Worm (Caenorhabditis elegans) whole organism, young adult: Measurements from ENCODE around the gene R10E8.1.

ENCODE experiments used
- athp-1 ChIP-seq: sonication (generic microtip); optimal IDR thresholded peaks from 2 replicates; lab custom pipeline; 2017; ENCODE audit warnings: mild to moderate bottlenecking, missing genetic modification characterization, missing compliant biosample characterization
- ccch-3 ChIP-seq: fragments of 200-800 bp; sonication (Bioruptor generic); optimal IDR thresholded peaks from 2 replicates; lab custom pipeline; 2018; ENCODE audit warnings: mild to moderate bottlenecking, missing genetic modification characterization, missing compliant biosample characterization
- dox-1 ChIP-seq: fragments of 200-800 bp; sonication (Bioruptor generic); IDR thresholded peaks from 2 replicates; pipeline ENCODE4 v1.3.6; 2022; ENCODE audit warnings: missing genetic modification reagents, missing genetic modification characterization, missing compliant biosample characterization
- let-607 ChIP-seq, 2 experiments: fragments of 200-800 bp in 1 of 2; sonication (Bioruptor generic) in 1 of 2; sonication (generic microtip) in 1 of 2; optimal IDR thresholded peaks; 2 replicates each; lab custom pipeline; 2016 to 2018; ENCODE audit warnings: mild to moderate bottlenecking in 2 of 2, missing compliant biosample characterization in 2 of 2, missing genetic modification characterization in 2 of 2, moderate library complexity in 2 of 2, missing genotype in 1 of 2
- lir-1 ChIP-seq: fragments of 200-800 bp; sonication (Bioruptor generic); conservative IDR thresholded peaks from 2 replicates; pipeline ENCODE4 v1.3.6; 2022; ENCODE audit warnings: missing genetic modification reagents, missing genetic modification characterization, missing compliant biosample characterization
- mxl-1 ChIP-seq: sonication (generic microtip); optimal IDR thresholded peaks from 2 replicates; lab custom pipeline; 2016; ENCODE audit warnings: missing genetic modification characterization, missing compliant biosample characterization
- pha-4 ChIP-seq: fragments of 150-350 bp; sonication (generic microtip); optimal IDR thresholded peaks from 2 replicates; lab custom pipeline; 2014; ENCODE audit warnings: missing biosample characterization, missing genetic modification reagents, missing genetic modification characterization
- rec-8 ChIP-seq, 2 experiments: sonication (generic microtip); optimal IDR thresholded peaks; 2 replicates each; lab custom pipeline; 2016; ENCODE audit warnings: mild to moderate bottlenecking in 2 of 2, missing genetic modification characterization in 2 of 2, missing genetic modification reagents in 2 of 2, missing genotype in 2 of 2, missing biosample characterization in 1 of 2, missing compliant biosample characterization in 1 of 2, moderate library complexity in 1 of 2
- snpc-4 ChIP-seq, 5 experiments: fragments of 150-350 bp in 1 of 5; sonication (generic microtip) in 4 of 5; optimal IDR thresholded peaks; 2 replicates each; lab custom pipeline; 2014 to 2018; ENCODE audit warnings: missing genetic modification characterization in 5 of 5, missing biosample characterization in 3 of 5, antibody characterized with exemption in 2 of 5, mild to moderate bottlenecking in 2 of 5, missing compliant biosample characterization in 2 of 5, missing genotype in 2 of 5, moderate library complexity in 2 of 5, missing genetic modification reagents in 1 of 5
- somi-1 ChIP-seq: fragments of 200-800 bp; sonication (Bioruptor generic); optimal IDR thresholded peaks from 2 replicates; lab custom pipeline; 2018; ENCODE audit warnings: mild to moderate bottlenecking, missing genetic modification characterization, missing compliant biosample characterization
- sptf-2 ChIP-seq: fragments of 200-800 bp; sonication (Bioruptor generic); optimal IDR thresholded peaks from 2 replicates; lab custom pipeline; 2018; ENCODE audit warnings: mild to moderate bottlenecking, missing genetic modification characterization, missing compliant biosample characterization
- ztf-22 ChIP-seq: fragments of 200-800 bp; sonication (Bioruptor generic); optimal IDR thresholded peaks from 2 replicates; lab custom pipeline; 2018; ENCODE audit warnings: mild to moderate bottlenecking, missing genetic modification characterization, moderate library complexity, missing compliant biosample characterization

ce11 chrV:18270403-18270802 lies 18.2 kb upstream of the R10E8.1 start, which contains the start of gene Y37H2C.4:
- TF ChIP-seq athp-1 (tag; lab: Kevin White, UChicago) (no peak), sptf-2 (GFP tag; lab: Kevin White, UChicago) (no peak), let-607 (tag; optimal IDR thresholded peaks at IDR 0.05; lab: Kevin White, UChicago) (no peak), dox-1 (no peak), ccch-3 (GFP tag; lab: Kevin White, UChicago) (no peak), somi-1 (GFP tag; lab: Kevin White, UChicago) (no peak), lir-1 (GFP tag; lab: Robert Waterston, UW) (no peak), pha-4 (tag; lab: Kevin White, UChicago) (no peak), mxl-1 (tag; lab: Kevin White, UChicago) (no peak), rec-8 (tag; optimal IDR thresholded peaks at IDR 0.05; lab: Kevin White, UChicago) (no peak), snpc-4 (GFP tag; optimal IDR thresholded peaks at IDR 0.05; lab: Kevin White, UChicago) (no peak), snpc-4 (tag; optimal IDR thresholded peaks at IDR 0.05; lab: Kevin White, UChicago) (no peak), ztf-22 (GFP tag; lab: Kevin White, UChicago) (no peak)
